Fruit fly (Drosophila melanogaster) whole organism, embryonic: ENCODE measurements around the gene ATPsyngamma.

Source experiments
- Atf3 ChIP-seq: fragments of 200-800 bp; sonication (Bioruptor generic); optimal IDR thresholded peaks from 3 replicates; lab custom pipeline; 2016; ENCODE audit warnings: missing biosample characterization, missing genetic modification characterization
- Awh ChIP-seq: fragments of 200-800 bp; sonication (Bioruptor generic); IDR thresholded peaks from 2 replicates; pipeline ENCODE4, ENCODE4 v1.3.6; 2022; ENCODE audit warnings: missing biosample characterization, missing genetic modification characterization
- BEAF-32 ChIP-seq: fragments of 200-800 bp; sonication (Bioruptor generic); optimal IDR thresholded peaks from 3 replicates; lab custom pipeline; 2017; ENCODE audit warnings: missing biosample characterization, missing genetic modification characterization, mild to moderate bottlenecking, moderate library complexity, missing genetic modification reagents
- C15 ChIP-seq: fragments of 200-800 bp; sonication (Bioruptor generic); IDR thresholded peaks from 3 replicates; pipeline ENCODE4 v1.3.6; 2022; ENCODE audit warnings: missing biosample characterization, missing genetic modification characterization
- CG10147 ChIP-seq: fragments of 200-800 bp; sonication (Bioruptor generic); optimal IDR thresholded peaks from 2 replicates; lab custom pipeline; 2019; ENCODE audit warnings: missing biosample characterization, mild to moderate bottlenecking, missing genetic modification characterization, moderate library complexity
- CG10209 ChIP-seq: fragments of 200-800 bp; sonication (Bioruptor generic); optimal IDR thresholded peaks from 3 replicates; lab custom pipeline; 2017; ENCODE audit warnings: missing biosample characterization, mild to moderate bottlenecking, missing genetic modification characterization, missing genetic modification reagents
- CG10274 ChIP-seq: fragments of 200-800 bp; sonication (Bioruptor generic); optimal IDR thresholded peaks from 3 replicates; lab custom pipeline; 2017; ENCODE audit warnings: missing biosample characterization, mild to moderate bottlenecking, missing genetic modification characterization
- CG11504 ChIP-seq: fragments of 200-800 bp; sonication (Bioruptor generic); optimal IDR thresholded peaks from 3 replicates; lab custom pipeline; 2019; ENCODE audit warnings: missing biosample characterization, mild to moderate bottlenecking, missing genetic modification characterization, moderate library complexity
- CG12155 ChIP-seq: fragments of 200-800 bp; sonication (Bioruptor generic); optimal IDR thresholded peaks from 3 replicates; lab custom pipeline; 2016; ENCODE audit warnings: missing biosample characterization, missing genetic modification characterization
- CG1603 ChIP-seq: fragments of 200-800 bp; sonication (Bioruptor generic); optimal IDR thresholded peaks from 2 replicates; lab custom pipeline; 2019; ENCODE audit warnings: missing biosample characterization, mild to moderate bottlenecking, missing genetic modification characterization, moderate library complexity
- CG17328 ChIP-seq: fragments of 200-800 bp; sonication (Bioruptor generic); IDR thresholded peaks from 2 replicates; pipeline ENCODE4 v1.3.6; 2022; ENCODE audit warnings: missing biosample characterization, missing genetic modification characterization
- CG17359 ChIP-seq: fragments of 200-800 bp; sonication (Bioruptor generic); optimal IDR thresholded peaks from 3 replicates; lab custom pipeline; 2018; ENCODE audit warnings: missing biosample characterization, mild to moderate bottlenecking, missing genetic modification characterization, moderate library complexity
- CG17612 ChIP-seq: fragments of 200-800 bp; sonication (Bioruptor generic); IDR thresholded peaks from 2 replicates; pipeline ENCODE4 v1.3.6; 2022; ENCODE audit warnings: missing biosample characterization, missing genetic modification characterization
- CG32532 ChIP-seq: fragments of 200-800 bp; sonication (Bioruptor generic); IDR thresholded peaks from 2 replicates; pipeline ENCODE4 v1.3.6; 2022; ENCODE audit warnings: missing biosample characterization, missing genetic modification characterization
- CG6683 ChIP-seq: fragments of 200-800 bp; sonication (Bioruptor generic); optimal IDR thresholded peaks from 2 replicates; lab custom pipeline; 2017; ENCODE audit warnings: missing biosample characterization, mild to moderate bottlenecking, missing genetic modification characterization, missing genetic modification reagents
- CG7372 ChIP-seq: fragments of 200-800 bp; sonication (Bioruptor generic); IDR thresholded peaks from 2 replicates; pipeline ENCODE4 v1.3.6; 2022; ENCODE audit warnings: missing biosample characterization, missing genetic modification characterization
- CG8359 ChIP-seq: fragments of 200-800 bp; sonication (Bioruptor generic); optimal IDR thresholded peaks from 2 replicates; lab custom pipeline; 2017; ENCODE audit warnings: missing biosample characterization, mild to moderate bottlenecking, missing genetic modification characterization, borderline replicate concordance
- CG9609 ChIP-seq: fragments of 200-800 bp; sonication (Bioruptor generic); optimal IDR thresholded peaks from 3 replicates; lab custom pipeline; 2016; ENCODE audit warnings: missing biosample characterization, missing genetic modification characterization
- CrebB ChIP-seq: fragments of 200-800 bp; sonication (Bioruptor generic); optimal IDR thresholded peaks from 3 replicates; lab custom pipeline; 2018; ENCODE audit warnings: missing biosample characterization, mild to moderate bottlenecking, missing genetic modification characterization
- Dbx ChIP-seq: fragments of 200-800 bp; sonication (Bioruptor generic); IDR thresholded peaks from 3 replicates; pipeline ENCODE4 v1.3.6; 2022; ENCODE audit warnings: missing biosample characterization, missing genetic modification characterization
- Dp ChIP-seq: fragments of 200-800 bp; sonication (Bioruptor generic); optimal IDR thresholded peaks from 2 replicates; lab custom pipeline; 2018; ENCODE audit warnings: missing biosample characterization, mild to moderate bottlenecking, missing genetic modification characterization, moderate library complexity
- ERR ChIP-seq: fragments of 200-800 bp; sonication (Bioruptor generic); optimal IDR thresholded peaks from 2 replicates; lab custom pipeline; 2016; ENCODE audit warnings: missing biosample characterization, missing genetic modification characterization
- Eip74EF ChIP-seq, 2 experiments: fragments of 200-800 bp in 1 of 2; fragments of >200 bp in 1 of 2; sonication (Bioruptor generic) in 1 of 2; optimal IDR thresholded peaks; 2 replicates each; lab custom pipeline; 2017 to 2019; ENCODE audit warnings: missing biosample characterization in 2 of 2, missing genetic modification characterization in 2 of 2, mild to moderate bottlenecking in 1 of 2, moderate library complexity in 1 of 2
- GATAe ChIP-seq: fragments of 200-800 bp; sonication (Bioruptor generic); conservative IDR thresholded peaks from 2 replicates; pipeline ENCODE4 v1.3.6; 2022; ENCODE audit warnings: missing biosample characterization, missing genetic modification characterization
- HmgD ChIP-seq: fragments of 200-800 bp; sonication (Bioruptor generic); optimal IDR thresholded peaks from 3 replicates; lab custom pipeline; 2016; ENCODE audit warnings: missing biosample characterization, missing genetic modification characterization
- HmgZ ChIP-seq: fragments of 200-800 bp; sonication (Bioruptor generic); optimal IDR thresholded peaks from 2 replicates; lab custom pipeline; 2018; ENCODE audit warnings: missing biosample characterization, mild to moderate bottlenecking, missing genetic modification characterization
- Mad ChIP-seq: fragments of 200-800 bp; sonication (Bioruptor generic); optimal IDR thresholded peaks from 2 replicates; lab custom pipeline; 2016; ENCODE audit warnings: missing biosample characterization, missing genetic modification characterization
- Med ChIP-seq: fragments of 200-800 bp; sonication (Bioruptor generic); peaks from one replicate; lab custom pipeline; 2016; ENCODE audit warnings: missing biosample characterization, missing genetic modification characterization, mild to moderate bottlenecking, inconsistent platforms, moderate library complexity
- NC2β ChIP-seq: fragments of 200-800 bp; sonication (Bioruptor generic); optimal IDR thresholded peaks from 2 replicates; lab custom pipeline; 2016; ENCODE audit warnings: missing biosample characterization, missing genetic modification characterization
- TFAM ChIP-seq: fragments of 200-800 bp; sonication (Bioruptor generic); optimal IDR thresholded peaks from 2 replicates; lab custom pipeline; 2017; ENCODE audit warnings: missing biosample characterization, missing genetic modification characterization, inconsistent platforms
- YL-1 ChIP-seq: fragments of 200-800 bp; sonication (Bioruptor generic); optimal IDR thresholded peaks from 3 replicates; lab custom pipeline; 2017; ENCODE audit warnings: missing biosample characterization, mild to moderate bottlenecking, missing genetic modification characterization
- al ChIP-seq: fragments of 200-800 bp; sonication (Bioruptor generic); IDR thresholded peaks from 2 replicates; pipeline ENCODE4 v1.3.6; 2022; ENCODE audit warnings: missing biosample characterization, missing genetic modification characterization
- ara ChIP-seq: fragments of 200-800 bp; sonication (Bioruptor generic); IDR thresholded peaks from 2 replicates; pipeline ENCODE4 v1.3.6; 2022; ENCODE audit warnings: missing biosample characterization, missing genetic modification characterization
- az2 ChIP-seq: fragments of 200-800 bp; sonication (Bioruptor generic); optimal IDR thresholded peaks from 3 replicates; lab custom pipeline; 2016; ENCODE audit warnings: missing biosample characterization, missing genetic modification characterization
- cato ChIP-seq: fragments of 200-800 bp; sonication (Bioruptor generic); optimal IDR thresholded peaks from 2 replicates; lab custom pipeline; 2016; ENCODE audit warnings: missing biosample characterization, missing genetic modification characterization, borderline replicate concordance
- ci ChIP-seq: fragments of 200-800 bp; sonication (Bioruptor generic); IDR thresholded peaks from 3 replicates; pipeline ENCODE4 v1.3.6; 2022; ENCODE audit warnings: missing biosample characterization, missing genetic modification characterization
- dpn ChIP-seq, 2 experiments: fragments of 200-800 bp; sonication (Bioruptor generic); optimal IDR thresholded peaks; 3 replicates each; lab custom pipeline; 2016; ENCODE audit warnings: missing biosample characterization in 2 of 2, missing genetic modification characterization in 2 of 2
- gcm ChIP-seq: fragments of 200-800 bp; sonication (Bioruptor generic); optimal IDR thresholded peaks from 2 replicates; lab custom pipeline; 2019; ENCODE audit warnings: missing biosample characterization, mild to moderate bottlenecking, missing genetic modification characterization, moderate library complexity
- grn ChIP-seq: fragments of 200-800 bp; sonication (Bioruptor generic); optimal IDR thresholded peaks from 3 replicates; lab custom pipeline; 2017; ENCODE audit warnings: missing biosample characterization, missing genetic modification characterization
- insv ChIP-seq, 2 experiments: fragments of 200-800 bp; sonication (Bioruptor generic); optimal IDR thresholded peaks; 3 replicates each; lab custom pipeline; 2016 to 2018; ENCODE audit warnings: missing biosample characterization in 2 of 2, missing genetic modification characterization in 2 of 2
- lola ChIP-seq, 3 experiments: fragments of >200 bp in 2 of 3; fragments of 200-800 bp in 1 of 3; sonication (Bioruptor generic) in 1 of 3; optimal IDR thresholded peaks; 2 replicates each; lab custom pipeline; 2017 to 2019; ENCODE audit warnings: missing biosample characterization in 3 of 3, missing genetic modification characterization in 3 of 3, mild to moderate bottlenecking in 1 of 3, moderate library complexity in 1 of 3
- lov ChIP-seq, 2 experiments: fragments of 200-800 bp in 1 of 2; fragments of >200 bp in 1 of 2; sonication (Bioruptor generic) in 1 of 2; IDR thresholded peaks in 1 of 2; optimal IDR thresholded peaks in 1 of 2; 2 replicates in 1 of 2; 3 replicates in 1 of 2; pipeline versions ENCODE4 v1.3.6 to Lab custom; 2017 to 2022; ENCODE audit warnings: missing biosample characterization in 1 of 2, missing genetic modification characterization in 1 of 2
- mam ChIP-seq: fragments of 200-800 bp; sonication (Bioruptor generic); optimal IDR thresholded peaks from 3 replicates; lab custom pipeline; 2016; ENCODE audit warnings: missing biosample characterization, missing genetic modification characterization
- mirr ChIP-seq: fragments of 200-800 bp; sonication (Bioruptor generic); optimal IDR thresholded peaks from 3 replicates; lab custom pipeline; 2018; ENCODE audit warnings: missing biosample characterization, mild to moderate bottlenecking, missing genetic modification characterization
- mld ChIP-seq: fragments of 200-800 bp; sonication (Bioruptor generic); IDR thresholded peaks from 3 replicates; pipeline ENCODE4 v1.3.6; 2022; ENCODE audit warnings: missing biosample characterization, missing genetic modification characterization; ENCODE audit not compliant: partially characterized antibody
- psq ChIP-seq: fragments of 200-800 bp; sonication (Bioruptor generic); optimal IDR thresholded peaks from 2 replicates; lab custom pipeline; 2017; ENCODE audit warnings: missing biosample characterization, missing genetic modification characterization
- pum ChIP-seq: fragments of 200-800 bp; sonication (Bioruptor generic); optimal IDR thresholded peaks from 2 replicates; lab custom pipeline; 2016; ENCODE audit warnings: missing biosample characterization, missing genetic modification characterization
- ranshi ChIP-seq: fragments of 200-800 bp; sonication (Bioruptor generic); IDR thresholded peaks from 2 replicates; pipeline ENCODE4 v1.3.6; 2022; ENCODE audit warnings: missing biosample characterization, missing genetic modification characterization
- salm ChIP-seq: fragments of 200-800 bp; sonication (Bioruptor generic); optimal IDR thresholded peaks from 2 replicates; lab custom pipeline; 2018; ENCODE audit warnings: missing biosample characterization, mild to moderate bottlenecking, missing genetic modification characterization
- twi ChIP-seq: fragments of 200-800 bp; optimal IDR thresholded peaks from 2 replicates; lab custom pipeline; 2019; ENCODE audit warnings: missing biosample characterization, mild to moderate bottlenecking, missing genetic modification characterization, moderate library complexity

Gene ATPsyngamma

DNA sequence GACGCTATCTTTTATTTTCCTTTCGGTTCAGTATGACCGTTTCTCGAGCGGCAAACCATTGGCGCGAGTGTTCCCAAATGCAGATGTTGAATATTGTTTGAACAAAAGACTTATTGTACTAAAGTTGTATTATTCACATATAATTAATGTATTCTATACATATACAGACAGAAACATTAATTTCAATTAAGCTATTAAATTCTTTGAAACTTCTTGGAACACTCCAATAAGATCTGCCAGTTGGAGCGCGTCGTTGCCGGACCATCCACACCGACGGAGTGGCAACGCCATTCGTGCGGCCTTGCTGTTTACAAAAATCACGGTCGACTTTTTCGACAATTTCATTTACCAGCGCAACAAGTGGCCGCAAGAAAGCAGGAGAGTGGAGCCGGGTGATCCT, 3.9 kb downstream of the ATPsyngamma start, which contains the start of the genes Wdr24 and IntS11 (continued):
- TF ChIP-seq lov (optimal IDR thresholded peaks at IDR 0.05; lab: Kevin White, UChicago) (no peak), lov (GFP tag; IDR thresholded peaks at IDR 0.05; lab: Robert Waterston, UW) (no peak), CG9609 (GFP tag; lab: Kevin White, UChicago) (peak; percentile 69), BEAF-32 (peak; percentile 54), CG17612 (GFP tag; lab: Robert Waterston, UW) (peak; percentile 76; the same call in 1 of the 2 replicates), CG8359 (GFP tag; lab: Kevin White, UChicago) (no peak), cato (peak; percentile 38), ci (GFP tag; lab: Robert Waterston, UW) (peak; percentile 89), mld (no peak), pum (GFP tag; lab: Kevin White, UChicago) (peak; percentile 52), CG11504 (tag; lab: Kevin White, UChicago) (no peak), CG10147 (GFP tag; lab: Kevin White, UChicago) (peak; percentile 82), CG17328 (GFP tag; lab: Robert Waterston, UW) (peak; percentile 75), CG32532 (GFP tag; lab: Robert Waterston, UW) (peak; percentile 96), GATAe (GFP tag; lab: Robert Waterston, UW) (peak; percentile 94), ranshi (peak; percentile 94), YL-1 (GFP tag; lab: Kevin White, UChicago) (peak; percentile 79), HmgZ (tag; lab: Kevin White, UChicago) (peak; percentile 94), gcm (GFP tag; lab: Kevin White, UChicago) (no peak), ara (GFP tag; lab: Robert Waterston, UW) (peak; percentile 81), lola (GFP tag; optimal IDR thresholded peaks at IDR 0.05; lab: Kevin White, UChicago) (peak in 1 of 3 experiments; percentile 49), CG1603 (tag; lab: Kevin White, UChicago) (peak; percentile 89), dpn (GFP tag; optimal IDR thresholded peaks at IDR 0.05; lab: Kevin White, UChicago) (peak; percentile 65 to 82), TFAM (no peak), CG7372 (peak; percentile 93), Atf3 (GFP tag; lab: Kevin White, UChicago) (peak; percentile 37), psq (GFP tag; lab: Kevin White, UChicago) (peak; percentile 28), Med (peak; percentile 96), Dbx (peak; percentile 96), NC2β (GFP tag; lab: Kevin White, UChicago) (peak; percentile 50), CG10209 (GFP tag; lab: Kevin White, UChicago) (peak; percentile 80), Awh (peak; percentile 74), CG12155 (peak; percentile 89), Mad (peak; percentile 64), Eip74EF (GFP tag; optimal IDR thresholded peaks at IDR 0.05; lab: Kevin White, UChicago) (no peak), grn (GFP tag; lab: Kevin White, UChicago) (peak; percentile 47), C15 (GFP tag; lab: Robert Waterston, UW) (peak; percentile 53), twi (tag; lab: Kevin White, UChicago) (peak; percentile 71), al (GFP tag; lab: Robert Waterston, UW) (peak; percentile 95), CG10274 (GFP tag; lab: Kevin White, UChicago) (peak; percentile 23), insv (GFP tag; optimal IDR thresholded peaks at IDR 0.05; lab: Kevin White, UChicago) (peak; percentile 31 to 94), HmgD (GFP tag; lab: Kevin White, UChicago) (peak; percentile 32), mirr (GFP tag; lab: Kevin White, UChicago) (peak; percentile 73), salm (peak; percentile 28), Dp (GFP tag; lab: Kevin White, UChicago) (peak; percentile 48), CG17359 (tag; lab: Kevin White, UChicago) (peak; percentile 70), CrebB (tag; lab: Kevin White, UChicago) (peak; percentile 79), mam (GFP tag; lab: Kevin White, UChicago) (peak; percentile 90), az2 (GFP tag; lab: Kevin White, UChicago) (peak; percentile 58), ERR (GFP tag; lab: Kevin White, UChicago) (peak; percentile 15), CG6683 (GFP tag; lab: Kevin White, UChicago) (no peak)
